Worm (Caenorhabditis elegans): Measurements from ENCODE around the gene sru-3.

ce11 chrIV:9464345-9464783 lies 32.0 kb upstream of the sru-3 start:
- TF ChIP-seq unc-39 (tag; optimal IDR thresholded peaks at IDR 0.05) = no peak
- no peak for TF ChIP-seq ceh-82 (tag; optimal IDR thresholded peaks at IDR 0.05)
- no peak for TF ChIP-seq nhr-11 (tag; optimal IDR thresholded peaks at IDR 0.05)
- TF ChIP-seq zag-1 (tag; optimal IDR thresholded peaks at IDR 0.05) = no peak
- no peak for TF ChIP-seq pha-4 (tag; optimal IDR thresholded peaks at IDR 0.05)
- no peak for TF ChIP-seq nfya-1 (tag; optimal IDR thresholded peaks at IDR 0.05; ENCODE audit: insufficient read depth)
- TF ChIP-seq hmg-11 (tag; optimal IDR thresholded peaks at IDR 0.05) = no peak
- TF ChIP-seq snpc-4 (tag; optimal IDR thresholded peaks at IDR 0.05) = peak; percentile 81
- TF ChIP-seq nhr-77 (tag; optimal IDR thresholded peaks at IDR 0.05) = no peak
- no peak for TF ChIP-seq ztf-11 (tag; optimal IDR thresholded peaks at IDR 0.05)
- no peak for TF ChIP-seq jun-1 (tag; optimal IDR thresholded peaks at IDR 0.05)
